Fruit fly (Drosophila melanogaster) whole organism, adult: ENCODE measurements around the gene akirin.

Experiments
- CG7045 ChIP-seq: fragments of 200-800 bp; sonication (Bioruptor generic); optimal IDR thresholded peaks from 2 replicates; lab custom pipeline; 2017; ENCODE audit warnings: missing biosample characterization, mild to moderate bottlenecking, missing genetic modification characterization
- Hr96 ChIP-seq: fragments of 200-800 bp; sonication (Bioruptor generic); optimal IDR thresholded peaks from 2 replicates; lab custom pipeline; 2016; ENCODE audit warnings: missing biosample characterization, missing genetic modification characterization

DNA sequence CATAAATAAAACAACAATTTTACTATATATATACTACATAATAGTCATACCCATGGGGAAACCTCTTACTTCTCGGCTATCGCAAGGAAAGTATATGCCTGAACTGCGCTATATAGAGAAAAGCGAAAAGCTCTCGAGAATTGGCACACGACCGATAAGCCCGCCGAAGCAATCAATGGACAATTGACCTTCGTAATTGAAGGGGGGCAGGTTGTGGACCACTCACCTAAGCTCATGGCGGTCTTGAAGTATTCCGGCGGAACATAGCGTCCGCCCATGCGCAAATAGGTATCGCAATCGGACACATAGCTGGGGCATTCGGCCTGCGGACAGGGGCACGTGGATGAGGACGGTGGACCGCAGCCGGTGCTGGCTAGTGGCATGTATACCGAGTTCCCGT lies 10.8 kb downstream of the akirin start:
- TF ChIP-seq CG7045 (GFP tag; lab: Kevin White, UChicago) (no peak), Hr96 (no peak)
